Fruit fly (Drosophila melanogaster): ENCODE results near the gene CG13607.

dm6 chr3R:24101437-24101836, 14.7 kb downstream of the CG13607 start:
- no peak for TF ChIP-seq fd3F (GFP tag; optimal IDR thresholded peaks at IDR 0.05)
- TF ChIP-seq Hr3 (GFP tag; optimal IDR thresholded peaks at IDR 0.05): no peak
- TF ChIP-seq pros (GFP tag; optimal IDR thresholded peaks at IDR 0.05): no peak
- TF ChIP-seq Aef1 (GFP tag; IDR thresholded peaks at IDR 0.05): no peak
- TF ChIP-seq Blimp-1 (GFP tag; optimal IDR thresholded peaks at IDR 0.05): no peak
- TF ChIP-seq kay (GFP tag; optimal IDR thresholded peaks at IDR 0.05): no peak
- no peak for TF ChIP-seq Gug (GFP tag; IDR thresholded peaks at IDR 0.05)
- TF ChIP-seq lab (GFP tag; optimal IDR thresholded peaks at IDR 0.05): no peak
- TF ChIP-seq ewg (GFP tag; optimal IDR thresholded peaks at IDR 0.05): no peak
- no peak for TF ChIP-seq Dip3 (GFP tag; optimal IDR thresholded peaks at IDR 0.05)
- no peak for TF ChIP-seq Tbp (GFP tag; optimal IDR thresholded peaks at IDR 0.05)
- TF ChIP-seq tio (GFP tag; optimal IDR thresholded peaks at IDR 0.05): no peak
- no peak for TF ChIP-seq CG18764 (GFP tag; optimal IDR thresholded peaks at IDR 0.05)
- no peak for TF ChIP-seq Lpt (GFP tag; optimal IDR thresholded peaks at IDR 0.05)
